Fruit fly (Drosophila melanogaster): Measurements from ENCODE around the gene CG17834.

Gene CG17834

dm6 chr2L:8511723-8512122, 17.2 kb upstream of the CG17834 start, which contains the start of gene CG13096 (continued):
- TF ChIP-seq gcm2 (GFP tag; optimal IDR thresholded peaks at IDR 0.05) (no peak), CG17612 (GFP tag; IDR thresholded peaks at IDR 0.05) (no peak), CG16779 (GFP tag; IDR thresholded peaks at IDR 0.05) (no peak), yki (optimal IDR thresholded peaks at IDR 0.05) (no peak), HLH4C (GFP tag; IDR thresholded peaks at IDR 0.05; ENCODE audit: partially characterized antibody) (peak; percentile 98), B-H1 (GFP tag; IDR thresholded peaks at IDR 0.05) (no peak), NFAT (GFP tag; IDR thresholded peaks at IDR 0.05) (no peak; the same call in 1 of the 2 replicates), stc (GFP tag; IDR thresholded peaks at IDR 0.05) (no peak), usp (GFP tag; optimal IDR thresholded peaks at IDR 0.05) (no peak), E2f1 (GFP tag; IDR thresholded peaks at IDR 0.05) (no peak), HmgD (GFP tag; optimal IDR thresholded peaks at IDR 0.05) (peak; percentile 83), CG9215 (GFP tag; IDR thresholded peaks at IDR 0.05) (no peak), CG9797 (GFP tag; optimal IDR thresholded peaks at IDR 0.05) (peak; percentile 65), MTF-1 (GFP tag; optimal IDR thresholded peaks at IDR 0.05; ENCODE audit: borderline replicate concordance) (no peak), lmd (GFP tag; IDR thresholded peaks at IDR 0.05) (no peak), tgo (GFP tag; IDR thresholded peaks at IDR 0.05) (no peak), MESR4 (GFP tag; optimal IDR thresholded peaks at IDR 0.05) (peak; percentile 66), dmrt11E (tag; optimal IDR thresholded peaks at IDR 0.05) (no peak), h (optimal IDR thresholded peaks at IDR 0.05) (no peak), Dll (GFP tag; IDR thresholded peaks at IDR 0.05; ENCODE audit: partially characterized antibody) (peak; percentile 99), CG34224 (GFP tag; IDR thresholded peaks at IDR 0.05; ENCODE audit: partially characterized antibody) (peak; percentile 99), CG10366 (GFP tag; IDR thresholded peaks at IDR 0.05) (no peak), CG34422 (GFP tag; IDR thresholded peaks at IDR 0.05) (peak; percentile 71; the same call in 1 of the 3 replicates), CG8478 (optimal IDR thresholded peaks at IDR 0.05) (no peak), dysf (GFP tag; IDR thresholded peaks at IDR 0.05) (no peak), Ets65A (GFP tag) (peak; percentile 83), CG18476 (GFP tag; optimal IDR thresholded peaks at IDR 0.05) (no peak), slp2 (GFP tag; optimal IDR thresholded peaks at IDR 0.05) (no peak), BtbVII (GFP tag; optimal IDR thresholded peaks at IDR 0.05) (no peak), bowl (GFP tag; IDR thresholded peaks at IDR 0.05) (no peak), emc (GFP tag; optimal IDR thresholded peaks at IDR 0.05) (no peak), CoRest (tag; optimal IDR thresholded peaks at IDR 0.05) (peak; percentile 64), shn (GFP tag; optimal IDR thresholded peaks at IDR 0.05) (no peak), CG14441 (GFP tag; IDR thresholded peaks at IDR 0.05) (no peak), zen2 (GFP tag; IDR thresholded peaks at IDR 0.05; ENCODE audit: partially characterized antibody) (peak; percentile 98), CG11723 (GFP tag; optimal IDR thresholded peaks at IDR 0.05) (no peak), dpn (GFP tag; optimal IDR thresholded peaks at IDR 0.05) (peak; percentile 37 to 43), ERR (GFP tag; optimal IDR thresholded peaks at IDR 0.05) (peak; percentile 15), Mes4 (GFP tag; optimal IDR thresholded peaks at IDR 0.05) (peak; percentile 30), seq (GFP tag; IDR thresholded peaks at IDR 0.05) (no peak), Atf3 (GFP tag; optimal IDR thresholded peaks at IDR 0.05) (no peak), cg (GFP tag; optimal IDR thresholded peaks at IDR 0.05) (no peak), slou (GFP tag; optimal IDR thresholded peaks at IDR 0.05) (no peak), Awh (GFP tag; IDR thresholded peaks at IDR 0.05) (no peak), CG13424 (tag; optimal IDR thresholded peaks at IDR 0.05) (peak; percentile 24), Hsf (GFP tag; optimal IDR thresholded peaks at IDR 0.05) (peak; percentile 11), Sox100B (GFP tag; optimal IDR thresholded peaks at IDR 0.05) (no peak), bsh (GFP tag; optimal IDR thresholded peaks at IDR 0.05) (no peak), unc-4 (GFP tag; IDR thresholded peaks at IDR 0.05; ENCODE audit: partially characterized antibody) (peak; percentile 99), CG8924 (tag; optimal IDR thresholded peaks at IDR 0.05) (peak; percentile 6), sna (GFP tag; IDR thresholded peaks at IDR 0.05; ENCODE audit: partially characterized antibody) (peak; percentile 99), CG4707 (GFP tag; optimal IDR thresholded peaks at IDR 0.05) (no peak), CG31365 (tag; optimal IDR thresholded peaks at IDR 0.05) (no peak)
